Worm (Caenorhabditis elegans) whole organism, young adult: ENCODE measurements around the gene T22E5.1.

Experiments
- B0035.1 ChIP-seq: sonication (generic microtip); optimal IDR thresholded peaks from 2 replicates; lab custom pipeline; 2016; ENCODE audit warnings: missing genetic modification characterization, mild to moderate bottlenecking, missing compliant biosample characterization, missing genotype, missing genetic modification reagents
- F39B2.1 ChIP-seq: fragments of 200-800 bp; sonication (Bioruptor generic); IDR thresholded peaks from 2 replicates; pipeline ENCODE4 v1.3.6; 2022; ENCODE audit warnings: missing genetic modification reagents, missing genetic modification characterization, missing compliant biosample characterization
- F49E8.2 ChIP-seq: sonication (generic microtip); optimal IDR thresholded peaks from 3 replicates; lab custom pipeline; 2017; ENCODE audit warnings: missing genetic modification characterization, mild to moderate bottlenecking, missing compliant biosample characterization, antibody characterized with exemption, moderate library complexity; ENCODE audit not compliant: insufficient read depth
- F55B11.4 ChIP-seq: sonication (generic microtip); optimal IDR thresholded peaks from 2 replicates; lab custom pipeline; 2016; ENCODE audit warnings: missing compliant biosample characterization, missing genetic modification characterization, borderline replicate concordance; ENCODE audit not compliant: insufficient read depth
- F57C9.4 ChIP-seq: sonication (generic microtip); optimal IDR thresholded peaks from 2 replicates; lab custom pipeline; 2017; ENCODE audit warnings: mild to moderate bottlenecking, missing genetic modification characterization, missing compliant biosample characterization
- K12H6.12 ChIP-seq: fragments of 200-800 bp; sonication (Bioruptor generic); optimal IDR thresholded peaks from 2 replicates; lab custom pipeline; 2018; ENCODE audit warnings: mild to moderate bottlenecking, missing genetic modification characterization, missing compliant biosample characterization
- Y67H2A.10 ChIP-seq: fragments of 200-800 bp; sonication (Bioruptor generic); conservative IDR thresholded peaks from 2 replicates; pipeline ENCODE4 v1.3.6; 2022; ENCODE audit warnings: missing genetic modification reagents, missing genetic modification characterization, missing compliant biosample characterization
- akir-1 ChIP-seq: fragments of 200-800 bp; sonication (Bioruptor generic); optimal IDR thresholded peaks from 2 replicates; lab custom pipeline; 2018; ENCODE audit warnings: mild to moderate bottlenecking, missing genetic modification characterization, moderate library complexity, missing compliant biosample characterization
- ama-1 ChIP-seq, 3 experiments: fragments of 150-350 bp in 1 of 3; sonication (generic microtip) in 2 of 3; optimal IDR thresholded peaks; 2 replicates each; lab custom pipeline; 2014 to 2018; ENCODE audit warnings: missing biosample characterization in 2 of 3, missing genetic modification characterization in 2 of 3, missing genetic modification reagents in 2 of 3
- attf-6 ChIP-seq: fragments of 200-800 bp; sonication (Bioruptor generic); IDR thresholded peaks from 2 replicates; pipeline ENCODE4 v1.3.6; 2022; ENCODE audit warnings: missing genetic modification reagents, missing genetic modification characterization, missing compliant biosample characterization
- bed-1 ChIP-seq: fragments of 200-800 bp; sonication (Bioruptor generic); IDR thresholded peaks from 2 replicates; pipeline ENCODE4 v1.3.6; 2022; ENCODE audit warnings: missing genetic modification reagents, missing genetic modification characterization, missing compliant biosample characterization
- ccch-3 ChIP-seq: fragments of 200-800 bp; sonication (Bioruptor generic); optimal IDR thresholded peaks from 2 replicates; lab custom pipeline; 2018; ENCODE audit warnings: mild to moderate bottlenecking, missing genetic modification characterization, missing compliant biosample characterization
- ceh-100 ChIP-seq: fragments of 200-800 bp; sonication (Bioruptor generic); IDR thresholded peaks from 2 replicates; pipeline ENCODE4 v1.3.6; 2022; ENCODE audit warnings: missing genetic modification reagents, missing genetic modification characterization, missing compliant biosample characterization
- ceh-27 ChIP-seq: fragments of 200-800 bp; sonication (Bioruptor generic); optimal IDR thresholded peaks from 2 replicates; lab custom pipeline; 2018; ENCODE audit warnings: mild to moderate bottlenecking, missing genetic modification characterization, moderate library complexity, missing compliant biosample characterization
- ceh-91 ChIP-seq: fragments of 200-800 bp; sonication (Bioruptor generic); IDR thresholded peaks from 2 replicates; pipeline ENCODE4 v1.3.6; 2022; ENCODE audit warnings: missing genetic modification reagents, missing genetic modification characterization, missing compliant biosample characterization
- chd-7 ChIP-seq: sonication (generic microtip); optimal IDR thresholded peaks from 2 replicates; lab custom pipeline; 2016; ENCODE audit warnings: mild to moderate bottlenecking, missing genetic modification characterization, moderate library complexity, missing compliant biosample characterization
- dox-1 ChIP-seq: fragments of 200-800 bp; sonication (Bioruptor generic); IDR thresholded peaks from 2 replicates; pipeline ENCODE4 v1.3.6; 2022; ENCODE audit warnings: missing genetic modification reagents, missing genetic modification characterization, missing compliant biosample characterization
- dpff-1 ChIP-seq: sonication (generic microtip); optimal IDR thresholded peaks from 2 replicates; lab custom pipeline; 2017; ENCODE audit warnings: mild to moderate bottlenecking, missing genetic modification characterization, missing compliant biosample characterization
- dpl-1 ChIP-seq: fragments of 150-350 bp; optimal IDR thresholded peaks from 2 replicates; lab custom pipeline; 2014; ENCODE audit warnings: missing biosample characterization, missing genetic modification reagents, missing genetic modification characterization
- fkh-3 ChIP-seq: sonication (generic microtip); optimal IDR thresholded peaks from 2 replicates; lab custom pipeline; 2016; ENCODE audit warnings: mild to moderate bottlenecking, missing genetic modification characterization, missing compliant biosample characterization
- gei-17 ChIP-seq: fragments of 200-800 bp; sonication (Bioruptor generic); optimal IDR thresholded peaks from 2 replicates; lab custom pipeline; 2018; ENCODE audit warnings: mild to moderate bottlenecking, missing genetic modification characterization, missing compliant biosample characterization
- hlh-26 ChIP-seq: fragments of 200-800 bp; sonication (Bioruptor generic); conservative IDR thresholded peaks from 2 replicates; pipeline ENCODE4 v1.3.6; 2022; ENCODE audit warnings: missing genetic modification reagents, missing genetic modification characterization, missing compliant biosample characterization
- let-607 ChIP-seq, 2 experiments: fragments of 200-800 bp in 1 of 2; sonication (Bioruptor generic) in 1 of 2; sonication (generic microtip) in 1 of 2; optimal IDR thresholded peaks; 2 replicates each; lab custom pipeline; 2016 to 2018; ENCODE audit warnings: mild to moderate bottlenecking in 2 of 2, missing compliant biosample characterization in 2 of 2, missing genetic modification characterization in 2 of 2, moderate library complexity in 2 of 2, missing genotype in 1 of 2
- madf-6 ChIP-seq: fragments of 200-800 bp; sonication (Bioruptor generic); IDR thresholded peaks from 2 replicates; pipeline ENCODE4 v1.3.6; 2022; ENCODE audit warnings: missing genetic modification reagents, missing genetic modification characterization, missing compliant biosample characterization
- mes-4 ChIP-seq: sonication (generic microtip); optimal IDR thresholded peaks from 2 replicates; lab custom pipeline; 2016; ENCODE audit warnings: missing genotype, missing genetic modification characterization, missing compliant biosample characterization
- mxl-1 ChIP-seq: sonication (generic microtip); optimal IDR thresholded peaks from 2 replicates; lab custom pipeline; 2016; ENCODE audit warnings: missing genetic modification characterization, missing compliant biosample characterization
- nfya-1 ChIP-seq: sonication (generic microtip); optimal IDR thresholded peaks from 2 replicates; lab custom pipeline; 2017; ENCODE audit warnings: antibody characterized with exemption, missing compliant biosample characterization, missing genetic modification characterization, borderline replicate concordance; ENCODE audit not compliant: insufficient read depth
- nhr-120 ChIP-seq: fragments of 200-800 bp; sonication (Bioruptor generic); IDR thresholded peaks from 2 replicates; pipeline ENCODE4 v1.3.6; 2022; ENCODE audit warnings: missing genetic modification characterization, missing compliant biosample characterization
- nhr-27 ChIP-seq: fragments of 200-800 bp; sonication (Bioruptor generic); optimal IDR thresholded peaks from 2 replicates; lab custom pipeline; 2018; ENCODE audit warnings: mild to moderate bottlenecking, missing genetic modification characterization, moderate library complexity, missing compliant biosample characterization
- nhr-90 ChIP-seq: sonication (generic microtip); optimal IDR thresholded peaks from 2 replicates; lab custom pipeline; 2016; ENCODE audit warnings: missing genotype, mild to moderate bottlenecking, missing genetic modification characterization, missing compliant biosample characterization
- pha-4 ChIP-seq: fragments of 150-350 bp; sonication (generic microtip); optimal IDR thresholded peaks from 2 replicates; lab custom pipeline; 2014; ENCODE audit warnings: missing biosample characterization, missing genetic modification reagents, missing genetic modification characterization
- rec-8 ChIP-seq, 2 experiments: sonication (generic microtip); optimal IDR thresholded peaks; 2 replicates each; lab custom pipeline; 2016; ENCODE audit warnings: mild to moderate bottlenecking in 2 of 2, missing genetic modification characterization in 2 of 2, missing genetic modification reagents in 2 of 2, missing genotype in 2 of 2, missing biosample characterization in 1 of 2, missing compliant biosample characterization in 1 of 2, moderate library complexity in 1 of 2
- rpc-1 ChIP-seq, 2 experiments: fragments of 150-350 bp in 1 of 2; sonication (generic microtip) in 1 of 2; optimal IDR thresholded peaks; 2 replicates each; lab custom pipeline; 2014 to 2018; ENCODE audit warnings: missing biosample characterization in 1 of 2, missing genetic modification characterization in 1 of 2, missing genetic modification reagents in 1 of 2, missing genotype in 1 of 2
- snpc-1.3 ChIP-seq: sonication (generic microtip); optimal IDR thresholded peaks from 2 replicates; lab custom pipeline; 2017; ENCODE audit warnings: missing genetic modification characterization, mild to moderate bottlenecking, missing compliant biosample characterization, antibody characterized with exemption, moderate library complexity, missing genotype, missing genetic modification reagents; ENCODE audit not compliant: insufficient read depth
- snpc-4 ChIP-seq, 5 experiments: fragments of 150-350 bp in 1 of 5; sonication (generic microtip) in 4 of 5; optimal IDR thresholded peaks; 2 replicates each; lab custom pipeline; 2014 to 2018; ENCODE audit warnings: missing genetic modification characterization in 5 of 5, missing biosample characterization in 3 of 5, antibody characterized with exemption in 2 of 5, mild to moderate bottlenecking in 2 of 5, missing compliant biosample characterization in 2 of 5, missing genotype in 2 of 5, moderate library complexity in 2 of 5, missing genetic modification reagents in 1 of 5
- unc-130 ChIP-seq: sonication (generic microtip); optimal IDR thresholded peaks from 2 replicates; lab custom pipeline; 2016; ENCODE audit warnings: missing genetic modification reagents, missing genetic modification characterization, missing compliant biosample characterization
- ztf-22 ChIP-seq: fragments of 200-800 bp; sonication (Bioruptor generic); optimal IDR thresholded peaks from 2 replicates; lab custom pipeline; 2018; ENCODE audit warnings: mild to moderate bottlenecking, missing genetic modification characterization, moderate library complexity, missing compliant biosample characterization
- ztf-25 ChIP-seq: fragments of 200-800 bp; sonication (Bioruptor generic); IDR thresholded peaks from 2 replicates; pipeline ENCODE4 v1.3.6; 2022; ENCODE audit warnings: missing genetic modification reagents, missing genetic modification characterization, missing compliant biosample characterization
- ztf-28 ChIP-seq: fragments of 200-800 bp; sonication (Bioruptor generic); IDR thresholded peaks from 2 replicates; pipeline ENCODE4 v1.3.6; 2022; ENCODE audit warnings: missing genetic modification reagents, missing genetic modification characterization, missing compliant biosample characterization

Gene T22E5.1

ce11 chrX:6391491-6391890 is 21.2 kb upstream of the T22E5.1 start, which contains the start of gene igcm-2:
Gene igcm-2 (minus strand): TSS chrX:6391591.
- TF ChIP-seq B0035.1 (tag; lab: Kevin White, UChicago) = no peak
- no peak for TF ChIP-seq rec-8 (tag; optimal IDR thresholded peaks at IDR 0.05; lab: Kevin White, UChicago)
- TF ChIP-seq mes-4 = no peak
- TF ChIP-seq ccch-3 = no peak
- TF ChIP-seq madf-6 (GFP tag; lab: Robert Waterston, UW) = no peak
- no peak for TF ChIP-seq Y67H2A.10
- no peak for TF ChIP-seq ama-1 (optimal IDR thresholded peaks at IDR 0.05; lab: Kevin White, UChicago)
- TF ChIP-seq ama-1 (GFP tag; optimal IDR thresholded peaks at IDR 0.05; lab: Kevin White, UChicago) = no peak

- no peak for TF ChIP-seq dpff-1 (tag; lab: Kevin White, UChicago)
- no peak for TF ChIP-seq bed-1
- no peak for TF ChIP-seq ztf-28 (GFP tag; lab: Robert Waterston, UW)
- TF ChIP-seq pha-4 (tag; lab: Kevin White, UChicago) = no peak
- TF ChIP-seq ceh-100 (GFP tag; lab: Robert Waterston, UW) = no peak
- no peak for TF ChIP-seq hlh-26 (GFP tag; lab: Robert Waterston, UW)
- TF ChIP-seq mxl-1 (tag; lab: Kevin White, UChicago) = no peak
- TF ChIP-seq F49E8.2 (tag; lab: Kevin White, UChicago) = no peak
- no peak for TF ChIP-seq F57C9.4 (tag; lab: Kevin White, UChicago)
- no peak for TF ChIP-seq fkh-3 (tag; lab: Kevin White, UChicago)
- TF ChIP-seq rpc-1 (optimal IDR thresholded peaks at IDR 0.05; lab: Kevin White, UChicago) = no peak
- no peak for TF ChIP-seq rpc-1 (tag; optimal IDR thresholded peaks at IDR 0.05; lab: Kevin White, UChicago)
- no peak for TF ChIP-seq nhr-27
- no peak for TF ChIP-seq gei-17 (GFP tag; lab: Kevin White, UChicago)
- TF ChIP-seq F55B11.4 = no peak
Observed at ce11 chrX:6399450-6399849, 13.2 kb upstream of the T22E5.1 start.

ce11 chrX:6403122-6403521 is 9.6 kb upstream of the T22E5.1 start, which contains the start of gene glt-4:
Gene glt-4 (plus strand): TSS chrX:6403422.
- no peak for TF ChIP-seq akir-1 (GFP tag; lab: Kevin White, UChicago)
- no peak for TF ChIP-seq nhr-120 (GFP tag; lab: Robert Waterston, UW)
- no peak for TF ChIP-seq dox-1 (GFP tag; lab: Robert Waterston, UW)
- TF ChIP-seq rec-8 (tag; optimal IDR thresholded peaks at IDR 0.05; lab: Kevin White, UChicago) = no peak

ce11 chrX:6405905-6406304 is 6.8 kb upstream of the T22E5.1 start:
- TF ChIP-seq snpc-4 (GFP tag; optimal IDR thresholded peaks at IDR 0.05; lab: Kevin White, UChicago) (no peak), snpc-4 (tag; optimal IDR thresholded peaks at IDR 0.05; lab: Kevin White, UChicago) (no peak), ama-1 (optimal IDR thresholded peaks at IDR 0.05; lab: Kevin White, UChicago) (no peak), ama-1 (GFP tag; optimal IDR thresholded peaks at IDR 0.05; lab: Kevin White, UChicago) (no peak), dpff-1 (tag; lab: Kevin White, UChicago) (no peak), dox-1 (GFP tag; lab: Robert Waterston, UW) (no peak), let-607 (tag; optimal IDR thresholded peaks at IDR 0.05; lab: Kevin White, UChicago) (no peak), attf-6 (GFP tag; lab: Robert Waterston, UW) (no peak), ceh-27 (GFP tag; lab: Kevin White, UChicago) (no peak), unc-130 (no peak), ztf-22 (GFP tag; lab: Kevin White, UChicago) (no peak), K12H6.12 (tag; lab: Kevin White, UChicago) (no peak), dpl-1 (GFP tag; lab: Kevin White, UChicago) (no peak), ceh-91 (no peak), snpc-1.3 (no peak), F39B2.1 (no peak), nfya-1 (tag; lab: Kevin White, UChicago) (no peak), ztf-25 (GFP tag; lab: Robert Waterston, UW) (no peak), nhr-90 (tag; lab: Kevin White, UChicago) (no peak), chd-7 (tag; lab: Kevin White, UChicago) (no peak)
